Worm (Caenorhabditis elegans): ENCODE data around the gene cpb-1.

DNA sequence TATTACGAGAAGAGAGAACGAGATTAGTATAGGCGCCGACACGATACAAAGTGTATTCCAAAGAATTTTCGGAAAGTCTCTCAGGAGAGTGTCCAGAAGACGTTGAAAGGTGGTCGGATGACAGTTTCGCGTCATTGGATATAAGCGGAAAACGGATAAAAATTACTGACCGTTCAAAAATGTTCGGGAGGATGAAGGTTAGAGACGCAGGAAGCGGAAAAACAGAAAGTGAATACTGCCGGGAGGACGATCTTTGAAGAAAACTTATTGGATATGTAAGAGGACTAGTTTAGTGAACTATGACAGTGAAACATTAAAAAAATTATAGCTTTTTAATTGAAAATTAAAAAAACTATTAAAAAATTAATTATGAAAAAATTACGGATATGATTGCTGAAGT, 13.0 kb downstream of the cpb-1 start:
- TF ChIP-seq elt-2 (tag; optimal IDR thresholded peaks at IDR 0.05): no peak
- TF ChIP-seq tbx-7 (tag; optimal IDR thresholded peaks at IDR 0.05): no peak
